Fruit fly (Drosophila melanogaster) whole organism, embryonic: ENCODE data around the gene pix.

Experiments
- Bdp1 ChIP-seq: fragments of 200-800 bp; sonication (Bioruptor generic); optimal IDR thresholded peaks from 3 replicates; lab custom pipeline; 2016; ENCODE audit warnings: missing biosample characterization, missing genetic modification characterization
- CG10543 ChIP-seq: fragments of 200-800 bp; sonication (Bioruptor generic); optimal IDR thresholded peaks from 3 replicates; lab custom pipeline; 2017; ENCODE audit warnings: missing biosample characterization, mild to moderate bottlenecking, missing genetic modification characterization, moderate library complexity
- CG10959 ChIP-seq: fragments of 200-800 bp; sonication (Bioruptor generic); IDR thresholded peaks from 2 replicates; pipeline ENCODE4 v1.3.6; 2022; ENCODE audit warnings: missing biosample characterization, missing genetic modification characterization
- CG12071 ChIP-seq: fragments of 200-800 bp; sonication (Bioruptor generic); optimal IDR thresholded peaks from 3 replicates; lab custom pipeline; 2018; ENCODE audit warnings: missing biosample characterization, mild to moderate bottlenecking, missing genetic modification characterization
- CG12219 ChIP-seq: fragments of 200-800 bp; sonication (Bioruptor generic); optimal IDR thresholded peaks from 3 replicates; lab custom pipeline; 2018; ENCODE audit warnings: missing biosample characterization, mild to moderate bottlenecking, missing genetic modification characterization
- CG12744 ChIP-seq: fragments of 200-800 bp; sonication (Bioruptor generic); optimal IDR thresholded peaks from 2 replicates; lab custom pipeline; 2016; ENCODE audit warnings: missing biosample characterization, missing genetic modification characterization
- CG16813 ChIP-seq: fragments of 200-800 bp; sonication (Bioruptor generic); IDR thresholded peaks from 3 replicates; pipeline ENCODE4 v1.3.6; 2022; ENCODE audit warnings: missing biosample characterization, missing genetic modification characterization; ENCODE audit not compliant: partially characterized antibody
- CG17802 ChIP-seq: fragments of 200-800 bp; sonication (Bioruptor generic); optimal IDR thresholded peaks from 2 replicates; lab custom pipeline; 2018; ENCODE audit warnings: missing biosample characterization, mild to moderate bottlenecking, missing genetic modification characterization, moderate library complexity
- CG18262 ChIP-seq: fragments of 200-800 bp; optimal IDR thresholded peaks from 3 replicates; lab custom pipeline; 2019; ENCODE audit warnings: missing biosample characterization, mild to moderate bottlenecking, missing genetic modification characterization, moderate library complexity
- CG31441 ChIP-seq: fragments of 200-800 bp; sonication (Bioruptor generic); IDR thresholded peaks from 2 replicates; pipeline ENCODE4 v1.3.6; 2022; ENCODE audit warnings: missing biosample characterization, missing genetic modification characterization
- CG4404 ChIP-seq: fragments of 200-800 bp; sonication (Bioruptor generic); IDR thresholded peaks from 2 replicates; pipeline ENCODE4 v1.3.6; 2022; ENCODE audit warnings: missing biosample characterization, missing genetic modification characterization
- CG5245 ChIP-seq: fragments of 200-800 bp; sonication (Bioruptor generic); optimal IDR thresholded peaks from 3 replicates; lab custom pipeline; 2016; ENCODE audit warnings: missing biosample characterization, missing genetic modification characterization
- CG6254 ChIP-seq: fragments of 200-800 bp; sonication (Bioruptor generic); optimal IDR thresholded peaks from 3 replicates; lab custom pipeline; 2017; ENCODE audit warnings: mild to moderate bottlenecking, missing biosample characterization, missing genetic modification reagents, missing genetic modification characterization
- CG6654 ChIP-seq: fragments of 200-800 bp; sonication (Bioruptor generic); optimal IDR thresholded peaks from 2 replicates; lab custom pipeline; 2017; ENCODE audit warnings: missing biosample characterization, mild to moderate bottlenecking, missing genetic modification characterization
- CG6689 ChIP-seq: fragments of 200-800 bp; sonication (Bioruptor generic); IDR thresholded peaks from 2 replicates; pipeline ENCODE4 v1.3.6; 2022; ENCODE audit warnings: missing biosample characterization, missing genetic modification characterization
- CG6854 ChIP-seq: fragments of 200-800 bp; sonication (Bioruptor generic); optimal IDR thresholded peaks from 3 replicates; lab custom pipeline; 2017; ENCODE audit warnings: missing biosample characterization, mild to moderate bottlenecking, missing genetic modification characterization
- CG7556 ChIP-seq: fragments of 200-800 bp; sonication (Bioruptor generic); optimal IDR thresholded peaks from 2 replicates; lab custom pipeline; 2017; ENCODE audit warnings: missing biosample characterization, mild to moderate bottlenecking, missing genetic modification characterization
- CG8290 ChIP-seq, 3 experiments: fragments of 200-800 bp; sonication (Bioruptor generic); optimal IDR thresholded peaks; 2 replicates each; lab custom pipeline; 2016 to 2019; ENCODE audit warnings: missing biosample characterization in 3 of 3, missing genetic modification characterization in 3 of 3, mild to moderate bottlenecking in 2 of 3, moderate library complexity in 1 of 3
- CG8359 ChIP-seq: fragments of 200-800 bp; sonication (Bioruptor generic); optimal IDR thresholded peaks from 2 replicates; lab custom pipeline; 2017; ENCODE audit warnings: missing biosample characterization, mild to moderate bottlenecking, missing genetic modification characterization, borderline replicate concordance
- CG8765 ChIP-seq: fragments of 200-800 bp; sonication (Bioruptor generic); IDR thresholded peaks from 2 replicates; pipeline ENCODE4 v1.3.6; 2022; ENCODE audit warnings: missing biosample characterization, missing genetic modification characterization
- CG9215 ChIP-seq: fragments of 200-800 bp; sonication (Bioruptor generic); IDR thresholded peaks from 2 replicates; pipeline ENCODE4 v1.3.6; 2022; ENCODE audit warnings: missing biosample characterization, missing genetic modification characterization
- Dref ChIP-seq: fragments of 200-800 bp; sonication (Bioruptor generic); IDR thresholded peaks from 2 replicates; pipeline ENCODE4 v1.3.6; 2022; ENCODE audit warnings: missing biosample characterization, missing genetic modification characterization
- Ets65A ChIP-seq: fragments of 200-800 bp; sonication (Bioruptor generic); peaks from one replicate; lab custom pipeline; 2016; ENCODE audit warnings: missing biosample characterization, missing genetic modification characterization
- GATAe ChIP-seq: fragments of 200-800 bp; sonication (Bioruptor generic); conservative IDR thresholded peaks from 2 replicates; pipeline ENCODE4 v1.3.6; 2022; ENCODE audit warnings: missing biosample characterization, missing genetic modification characterization
- Mad ChIP-seq: fragments of 200-800 bp; sonication (Bioruptor generic); optimal IDR thresholded peaks from 2 replicates; lab custom pipeline; 2016; ENCODE audit warnings: missing biosample characterization, missing genetic modification characterization
- NC2β ChIP-seq: fragments of 200-800 bp; sonication (Bioruptor generic); optimal IDR thresholded peaks from 2 replicates; lab custom pipeline; 2016; ENCODE audit warnings: missing biosample characterization, missing genetic modification characterization
- ato ChIP-seq: fragments of 200-800 bp; sonication (Bioruptor generic); IDR thresholded peaks from 2 replicates; pipeline ENCODE4 v1.3.6; 2022; ENCODE audit warnings: missing biosample characterization, missing genetic modification characterization; ENCODE audit not compliant: partially characterized antibody
- bab2 ChIP-seq: fragments of 200-800 bp; sonication (Bioruptor generic); optimal IDR thresholded peaks from 2 replicates; lab custom pipeline; 2016; ENCODE audit warnings: missing biosample characterization, missing genetic modification characterization
- bowl ChIP-seq: fragments of 200-800 bp; sonication (Bioruptor generic); IDR thresholded peaks from 2 replicates; pipeline ENCODE4 v1.3.6; 2022; ENCODE audit warnings: missing biosample characterization, missing genetic modification characterization
- cato ChIP-seq: fragments of 200-800 bp; sonication (Bioruptor generic); optimal IDR thresholded peaks from 2 replicates; lab custom pipeline; 2016; ENCODE audit warnings: missing biosample characterization, missing genetic modification characterization, borderline replicate concordance
- chif ChIP-seq, 2 experiments: fragments of 200-800 bp; sonication (Bioruptor generic); optimal IDR thresholded peaks; 3 replicates each; lab custom pipeline; 2016; ENCODE audit warnings: missing biosample characterization in 2 of 2, missing genetic modification characterization in 2 of 2
- chm ChIP-seq: fragments of 200-800 bp; sonication (Bioruptor generic); IDR thresholded peaks from 2 replicates; pipeline ENCODE4 v1.3.6; 2022; ENCODE audit warnings: missing biosample characterization, missing genetic modification characterization
- corto ChIP-seq: fragments of 200-800 bp; sonication (Bioruptor generic); optimal IDR thresholded peaks from 2 replicates; lab custom pipeline; 2016; ENCODE audit warnings: missing biosample characterization, mild to moderate bottlenecking, missing genetic modification characterization, moderate library complexity
- cwo ChIP-seq: fragments of 200-800 bp; sonication (Bioruptor generic); optimal IDR thresholded peaks from 3 replicates; lab custom pipeline; 2017; ENCODE audit warnings: missing biosample characterization, missing genetic modification characterization, mild to moderate bottlenecking, moderate library complexity, missing genetic modification reagents
- dmrt99B ChIP-seq: fragments of 200-800 bp; sonication (Bioruptor generic); optimal IDR thresholded peaks from 2 replicates; lab custom pipeline; 2018; ENCODE audit warnings: missing biosample characterization, mild to moderate bottlenecking, missing genetic modification characterization, moderate library complexity
- ems ChIP-seq: fragments of 200-800 bp; sonication (Bioruptor generic); optimal IDR thresholded peaks from 3 replicates; lab custom pipeline; 2016; ENCODE audit warnings: missing biosample characterization, missing genetic modification characterization
- fd102C ChIP-seq: fragments of 200-800 bp; sonication (Bioruptor generic); optimal IDR thresholded peaks from 2 replicates; lab custom pipeline; 2018; ENCODE audit warnings: missing biosample characterization, mild to moderate bottlenecking, missing genetic modification characterization, moderate library complexity
- grn ChIP-seq: fragments of 200-800 bp; sonication (Bioruptor generic); optimal IDR thresholded peaks from 3 replicates; lab custom pipeline; 2017; ENCODE audit warnings: missing biosample characterization, missing genetic modification characterization
- jigr1 ChIP-seq: fragments of 200-800 bp; sonication (Bioruptor generic); IDR thresholded peaks from 3 replicates; pipeline ENCODE4 v1.3.6; 2022; ENCODE audit warnings: missing biosample characterization, missing genetic modification characterization
- nerfin-1 ChIP-seq: fragments of 200-800 bp; sonication (Bioruptor generic); optimal IDR thresholded peaks from 3 replicates; lab custom pipeline; 2019; ENCODE audit warnings: missing biosample characterization, mild to moderate bottlenecking, missing genetic modification characterization, moderate library complexity
- org-1 ChIP-seq: fragments of 200-800 bp; sonication (Bioruptor generic); optimal IDR thresholded peaks from 2 replicates; lab custom pipeline; 2017; ENCODE audit warnings: missing biosample characterization, missing genetic modification characterization
- pan ChIP-seq, 4 experiments: fragments of >200 bp in 3 of 4; fragments of 200-800 bp in 1 of 4; sonication (Bioruptor generic) in 1 of 4; optimal IDR thresholded peaks in 3 of 4; IDR thresholded peaks in 1 of 4; 2 replicates each; pipeline versions ENCODE4 v1.3.6 to Lab custom; 2017 to 2022; ENCODE audit warnings: missing biosample characterization in 2 of 4, missing genetic modification characterization in 2 of 4, mixed read lengths in 1 of 4
- pnt ChIP-seq: fragments of 200-800 bp; sonication (Bioruptor generic); optimal IDR thresholded peaks from 3 replicates; lab custom pipeline; 2016; ENCODE audit warnings: missing biosample characterization, missing genetic modification characterization
- ranshi ChIP-seq: fragments of 200-800 bp; sonication (Bioruptor generic); IDR thresholded peaks from 2 replicates; pipeline ENCODE4 v1.3.6; 2022; ENCODE audit warnings: missing biosample characterization, missing genetic modification characterization
- schlank ChIP-seq: fragments of 200-800 bp; sonication (Bioruptor generic); optimal IDR thresholded peaks from 2 replicates; lab custom pipeline; 2018; ENCODE audit warnings: missing biosample characterization, mild to moderate bottlenecking, missing genetic modification characterization
- sim ChIP-seq: fragments of 200-800 bp; sonication (Bioruptor generic); IDR thresholded peaks from 2 replicates; pipeline ENCODE4 v1.3.6; 2022; ENCODE audit warnings: missing biosample characterization, missing genetic modification characterization
- unpg ChIP-seq: fragments of 200-800 bp; sonication (Bioruptor generic); optimal IDR thresholded peaks from 3 replicates; lab custom pipeline; 2018; ENCODE audit warnings: missing biosample characterization, mild to moderate bottlenecking, missing genetic modification characterization, moderate library complexity
- vfl ChIP-seq: fragments of 200-800 bp; sonication (Bioruptor generic); optimal IDR thresholded peaks from 2 replicates; lab custom pipeline; 2016; ENCODE audit warnings: missing biosample characterization, missing genetic modification characterization
- vvl ChIP-seq: fragments of 200-800 bp; sonication (Bioruptor generic); IDR thresholded peaks from 2 replicates; pipeline ENCODE4 v1.3.6; 2022; ENCODE audit warnings: missing biosample characterization, missing genetic modification characterization
- wdn ChIP-seq: fragments of 200-800 bp; sonication (Bioruptor generic); IDR thresholded peaks from 2 replicates; pipeline ENCODE4 v1.3.6; 2022; ENCODE audit warnings: missing biosample characterization, missing genetic modification characterization

pix gene

DNA sequence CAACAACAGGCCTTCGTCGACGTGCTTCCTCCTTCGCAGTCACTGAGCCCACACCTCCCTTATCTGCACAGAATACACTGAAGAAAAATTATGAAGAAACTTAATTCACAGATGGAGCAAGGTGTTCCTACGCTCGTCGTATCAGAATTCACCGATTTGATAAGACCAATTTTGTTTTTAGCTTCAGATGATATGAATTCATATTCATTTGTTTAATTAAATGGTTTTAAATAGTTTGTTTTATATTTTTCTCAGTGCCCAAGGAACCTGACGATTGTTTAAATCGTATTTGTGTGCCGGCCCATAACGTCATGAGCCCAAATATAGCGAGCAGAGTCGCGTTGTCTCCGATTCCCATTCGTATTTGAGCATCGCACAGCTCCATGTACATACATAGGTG is 49.1 kb upstream of the pix start (continued):
- TF ChIP-seq bowl (no peak), unpg (peak; percentile 58), nerfin-1 (tag; lab: Kevin White, UChicago) (peak; percentile 53), CG10959 (GFP tag; lab: Robert Waterston, UW) (peak; percentile 87), CG8290 (GFP tag; optimal IDR thresholded peaks at IDR 0.05; lab: Kevin White, UChicago) (peak; percentile 40), CG8290 (tag; optimal IDR thresholded peaks at IDR 0.05; lab: Kevin White, UChicago) (peak in 1 of 2 experiments; percentile 34), CG5245 (GFP tag; lab: Kevin White, UChicago) (peak; percentile 45), ato (no peak), jigr1 (GFP tag; lab: Robert Waterston, UW) (no peak), pnt (GFP tag; lab: Kevin White, UChicago) (peak; percentile 49), CG12071 (GFP tag; lab: Kevin White, UChicago) (no peak), CG17802 (tag; lab: Kevin White, UChicago) (no peak), vfl (GFP tag; lab: Kevin White, UChicago) (no peak), pan (optimal IDR thresholded peaks at IDR 0.05; lab: Kevin White, UChicago) (no peak), pan (GFP tag; optimal IDR thresholded peaks at IDR 0.05 in 1 of 2, IDR thresholded peaks at IDR 0.05 in 1 of 2) (peak in 1 of 2 experiments; percentile 60), grn (GFP tag; lab: Kevin White, UChicago) (peak; percentile 25), Bdp1 (GFP tag; lab: Kevin White, UChicago) (peak; percentile 19), CG12744 (GFP tag; lab: Kevin White, UChicago) (peak; percentile 64), org-1 (GFP tag; lab: Kevin White, UChicago) (no peak), CG6254 (GFP tag; lab: Kevin White, UChicago) (peak; percentile 61), schlank (tag; lab: Kevin White, UChicago) (no peak), CG6689 (peak; percentile 71), NC2β (GFP tag; lab: Kevin White, UChicago) (peak; percentile 71), fd102C (GFP tag; lab: Kevin White, UChicago) (peak; percentile 93), ranshi (peak; percentile 50; the same call in 1 of the 2 replicates), CG6854 (GFP tag; lab: Kevin White, UChicago) (no peak), sim (GFP tag; lab: Robert Waterston, UW) (peak; percentile 40; the same call in 1 of the 2 replicates), Dref (GFP tag; lab: Robert Waterston, UW) (no peak), chif (GFP tag; optimal IDR thresholded peaks at IDR 0.05; lab: Kevin White, UChicago) (peak; percentile 54 to 85), Mad (GFP tag; lab: Kevin White, UChicago) (peak; percentile 58), CG7556 (GFP tag; lab: Kevin White, UChicago) (peak; percentile 63), CG9215 (peak; percentile 27; the same call in 1 of the 2 replicates), CG8765 (GFP tag; lab: Robert Waterston, UW) (peak; percentile 85), Ets65A (GFP tag; lab: Kevin White, UChicago) (peak; percentile 96), CG12219 (peak; percentile 38), CG8359 (GFP tag; lab: Kevin White, UChicago) (no peak), cato (GFP tag; lab: Kevin White, UChicago) (peak; percentile 21), chm (peak; percentile 41; the same call in 1 of the 2 replicates), CG31441 (GFP tag; lab: Robert Waterston, UW) (peak; percentile 85), CG4404 (GFP tag; lab: Robert Waterston, UW) (peak; percentile 88), cwo (GFP tag; lab: Kevin White, UChicago) (peak; percentile 45), GATAe (GFP tag; lab: Robert Waterston, UW) (no peak), CG6654 (GFP tag; lab: Kevin White, UChicago) (no peak), CG16813 (GFP tag; lab: Robert Waterston, UW) (no peak), CG18262 (tag; lab: Kevin White, UChicago) (peak; percentile 86), ems (GFP tag; lab: Kevin White, UChicago) (peak; percentile 14), vvl (peak; percentile 82), CG10543 (GFP tag; lab: Kevin White, UChicago) (peak; percentile 6), bab2 (GFP tag; lab: Kevin White, UChicago) (peak; percentile 59), wdn (GFP tag; lab: Robert Waterston, UW) (no peak), dmrt99B (tag; lab: Kevin White, UChicago) (peak; percentile 59), corto (GFP tag; lab: Kevin White, UChicago) (no peak)
